Fruit fly (Drosophila melanogaster): ENCODE data around the gene CG5246.

CG5246 gene

dm6 chr3R:17149080-17149746 lies 13.3 kb downstream of the CG5246 start, which contains the start of the genes m-cup and Det:
m-cup (minus strand) TSS chr3R:17149412.
Det (plus strand) TSS chr3R:17149667.
- TF ChIP-seq CG8478 (optimal IDR thresholded peaks at IDR 0.05) (no peak), Dll (optimal IDR thresholded peaks at IDR 0.05) (no peak), pan (optimal IDR thresholded peaks at IDR 0.05) (no peak), EcR (GFP tag; optimal IDR thresholded peaks at IDR 0.05) (no peak), usp (GFP tag; optimal IDR thresholded peaks at IDR 0.05) (no peak), psq (optimal IDR thresholded peaks at IDR 0.05) (no peak)

- TF ChIP-seq usp (GFP tag; optimal IDR thresholded peaks at IDR 0.05) (no peak), Dll (optimal IDR thresholded peaks at IDR 0.05) (no peak), CG8478 (optimal IDR thresholded peaks at IDR 0.05) (no peak), psq (optimal IDR thresholded peaks at IDR 0.05) (no peak), pan (optimal IDR thresholded peaks at IDR 0.05) (no peak), EcR (GFP tag; optimal IDR thresholded peaks at IDR 0.05) (no peak)
Measured at dm6 chr3R:17150287-17150686, 14.4 kb downstream of the CG5246 start, which contains the start of gene Smug. Smug (plus strand) TSS chr3R:17150587.

- TF ChIP-seq pan (optimal IDR thresholded peaks at IDR 0.05) (no peak), Dll (optimal IDR thresholded peaks at IDR 0.05) (no peak), usp (GFP tag; optimal IDR thresholded peaks at IDR 0.05) (no peak), CG8478 (optimal IDR thresholded peaks at IDR 0.05) (no peak), psq (optimal IDR thresholded peaks at IDR 0.05) (no peak), EcR (GFP tag; optimal IDR thresholded peaks at IDR 0.05) (no peak)
Measured at dm6 chr3R:17151376-17152026, 15.6 kb downstream of the CG5246 start, which contains the start of gene CG5292. CG5292 (plus strand) TSS chr3R:17151861.

dm6 chr3R:17178140-17178539 lies 42.2 kb downstream of the CG5246 start:
- TF ChIP-seq Dll (optimal IDR thresholded peaks at IDR 0.05) (no peak), pan (optimal IDR thresholded peaks at IDR 0.05) (no peak), EcR (GFP tag; optimal IDR thresholded peaks at IDR 0.05) (no peak)
